Fruit fly (Drosophila melanogaster) whole organism, embryonic: Measurements from ENCODE around the gene Helz.
A peak's percentile ranks its signal among the peaks of the same experiment; 100 is the strongest.

Source experiments
- B-H2 ChIP-seq: fragments of 200-800 bp; sonication (Bioruptor generic); optimal IDR thresholded peaks from 2 replicates; lab custom pipeline; 2018; ENCODE audit warnings: missing biosample characterization, mild to moderate bottlenecking, missing genetic modification characterization
- Bgb ChIP-seq: fragments of 200-800 bp; sonication (Bioruptor generic); IDR thresholded peaks from 2 replicates; pipeline ENCODE4 v1.3.6; 2022; ENCODE audit warnings: missing biosample characterization, missing genetic modification characterization; ENCODE audit not compliant: partially characterized antibody
- CG10267 ChIP-seq: fragments of 200-800 bp; sonication (Bioruptor generic); optimal IDR thresholded peaks from 2 replicates; lab custom pipeline; 2018; ENCODE audit warnings: missing biosample characterization, mild to moderate bottlenecking, missing genetic modification characterization, moderate library complexity
- CG11247 ChIP-seq: fragments of 200-800 bp; sonication (Bioruptor generic); IDR thresholded peaks from 2 replicates; pipeline ENCODE4 v1.3.6; 2022; ENCODE audit warnings: missing biosample characterization, missing genetic modification characterization
- CG11456 ChIP-seq: fragments of 200-800 bp; sonication (Bioruptor generic); IDR thresholded peaks from 3 replicates; pipeline ENCODE4 v1.3.6; 2022; ENCODE audit warnings: missing biosample characterization, missing genetic modification characterization
- CG11695 ChIP-seq: fragments of 200-800 bp; sonication (Bioruptor generic); IDR thresholded peaks from 3 replicates; pipeline ENCODE4 v1.3.6; 2022; ENCODE audit warnings: missing biosample characterization, missing genetic modification characterization
- CG12769 ChIP-seq: fragments of 200-800 bp; sonication (Bioruptor generic); optimal IDR thresholded peaks from 2 replicates; lab custom pipeline; 2019; ENCODE audit warnings: missing biosample characterization, mild to moderate bottlenecking, missing genetic modification characterization, moderate library complexity
- CG12942 ChIP-seq: fragments of 200-800 bp; sonication (Bioruptor generic); optimal IDR thresholded peaks from 3 replicates; lab custom pipeline; 2016; ENCODE audit warnings: missing biosample characterization, missing genetic modification characterization
- CG1602 ChIP-seq: fragments of 200-800 bp; sonication (Bioruptor generic); optimal IDR thresholded peaks from 3 replicates; lab custom pipeline; 2016; ENCODE audit warnings: missing biosample characterization, missing genetic modification characterization
- CG32767 ChIP-seq: fragments of 200-800 bp; sonication (Bioruptor generic); IDR thresholded peaks from 2 replicates; pipeline ENCODE4 v1.3.6; 2022; ENCODE audit warnings: missing biosample characterization, missing genetic modification characterization
- CG33213 ChIP-seq: fragments of 200-800 bp; sonication (Bioruptor generic); optimal IDR thresholded peaks from 3 replicates; lab custom pipeline; 2016; ENCODE audit warnings: missing biosample characterization, missing genetic modification characterization
- CG3847 ChIP-seq: fragments of 200-800 bp; sonication (Bioruptor generic); IDR thresholded peaks from 2 replicates; pipeline ENCODE4 v1.3.6; 2022; ENCODE audit warnings: missing biosample characterization, missing genetic modification characterization
- CG3995 ChIP-seq: fragments of 200-800 bp; sonication (Bioruptor generic); optimal IDR thresholded peaks from 3 replicates; lab custom pipeline; 2016; ENCODE audit warnings: missing biosample characterization, missing genetic modification characterization
- CG6654 ChIP-seq: fragments of 200-800 bp; sonication (Bioruptor generic); optimal IDR thresholded peaks from 2 replicates; lab custom pipeline; 2017; ENCODE audit warnings: missing biosample characterization, mild to moderate bottlenecking, missing genetic modification characterization
- CG8290 ChIP-seq, 3 experiments: fragments of 200-800 bp; sonication (Bioruptor generic); optimal IDR thresholded peaks; 2 replicates each; lab custom pipeline; 2016 to 2019; ENCODE audit warnings: missing biosample characterization in 3 of 3, missing genetic modification characterization in 3 of 3, mild to moderate bottlenecking in 2 of 3, moderate library complexity in 1 of 3
- CG9817 ChIP-seq: fragments of 200-800 bp; sonication (Bioruptor generic); optimal IDR thresholded peaks from 2 replicates; lab custom pipeline; 2018; ENCODE audit warnings: missing biosample characterization, mild to moderate bottlenecking, missing genetic modification characterization, moderate library complexity
- CG9932 ChIP-seq: fragments of 200-800 bp; sonication (Bioruptor generic); IDR thresholded peaks from 2 replicates; pipeline ENCODE4 v1.3.6; 2022; ENCODE audit warnings: missing biosample characterization, missing genetic modification characterization
- Dbx ChIP-seq: fragments of 200-800 bp; sonication (Bioruptor generic); IDR thresholded peaks from 3 replicates; pipeline ENCODE4 v1.3.6; 2022; ENCODE audit warnings: missing biosample characterization, missing genetic modification characterization
- Dfd ChIP-seq, 2 experiments: fragments of >200 bp; optimal IDR thresholded peaks; 2 replicates each; lab custom pipeline; 2017; ENCODE audit warnings: missing biosample characterization in 2 of 2, missing genetic modification characterization in 2 of 2
- Dip3 ChIP-seq: fragments of 200-800 bp; sonication (Bioruptor generic); optimal IDR thresholded peaks from 3 replicates; lab custom pipeline; 2016; ENCODE audit warnings: missing biosample characterization, missing genetic modification characterization
- Ets65A ChIP-seq: fragments of 200-800 bp; sonication (Bioruptor generic); peaks from one replicate; lab custom pipeline; 2016; ENCODE audit warnings: missing biosample characterization, missing genetic modification characterization
- H2.0 ChIP-seq: fragments of 200-800 bp; sonication (Bioruptor generic); IDR thresholded peaks from 2 replicates; pipeline ENCODE4 v1.3.6; 2022; ENCODE audit warnings: missing biosample characterization, missing genetic modification characterization
- HLH3B ChIP-seq: fragments of 200-800 bp; sonication (Bioruptor generic); IDR thresholded peaks from 2 replicates; pipeline ENCODE4 v1.3.6; 2022; ENCODE audit warnings: missing biosample characterization, missing genetic modification characterization
- HmgZ ChIP-seq: fragments of 200-800 bp; sonication (Bioruptor generic); optimal IDR thresholded peaks from 2 replicates; lab custom pipeline; 2018; ENCODE audit warnings: missing biosample characterization, mild to moderate bottlenecking, missing genetic modification characterization
- Hr51 ChIP-seq, 2 experiments: fragments of 200-800 bp; sonication (Bioruptor generic); optimal IDR thresholded peaks; 2 replicates in 1 of 2; 3 replicates in 1 of 2; lab custom pipeline; 2016 to 2018; ENCODE audit warnings: missing biosample characterization in 2 of 2, missing genetic modification characterization in 2 of 2, mild to moderate bottlenecking in 1 of 2, moderate library complexity in 1 of 2
- NfI ChIP-seq: fragments of 200-800 bp; sonication (Bioruptor generic); optimal IDR thresholded peaks from 3 replicates; lab custom pipeline; 2018; ENCODE audit warnings: missing biosample characterization, mild to moderate bottlenecking, missing genetic modification characterization, moderate library complexity
- Opbp ChIP-seq: fragments of 200-800 bp; sonication (Bioruptor generic); IDR thresholded peaks from 3 replicates; pipeline ENCODE4 v1.3.6; 2022; ENCODE audit warnings: missing biosample characterization, missing genetic modification characterization; ENCODE audit not compliant: partially characterized antibody
- PHDP ChIP-seq: fragments of 200-800 bp; sonication (Bioruptor generic); optimal IDR thresholded peaks from 3 replicates; lab custom pipeline; 2018; ENCODE audit warnings: missing biosample characterization, mild to moderate bottlenecking, missing genetic modification characterization, moderate library complexity
- Pdp1 ChIP-seq, 2 experiments: fragments of 200-800 bp; sonication (Bioruptor generic); optimal IDR thresholded peaks; 3 replicates each; lab custom pipeline; 2016; ENCODE audit warnings: missing biosample characterization in 2 of 2, missing genetic modification characterization in 2 of 2, mild to moderate bottlenecking in 1 of 2, moderate library complexity in 1 of 2
- Rfx ChIP-seq: fragments of 200-800 bp; sonication (Bioruptor generic); IDR thresholded peaks from 2 replicates; pipeline ENCODE4 v1.3.6; 2022; ENCODE audit warnings: missing biosample characterization, missing genetic modification characterization
- Xbp1 ChIP-seq: fragments of 200-800 bp; sonication (Bioruptor generic); optimal IDR thresholded peaks from 3 replicates; lab custom pipeline; 2016; ENCODE audit warnings: missing biosample characterization, mild to moderate bottlenecking, missing genetic modification characterization
- amos ChIP-seq: fragments of 200-800 bp; sonication (Bioruptor generic); IDR thresholded peaks from 2 replicates; pipeline ENCODE4 v1.3.6; 2022; ENCODE audit warnings: missing biosample characterization, missing genetic modification characterization; ENCODE audit not compliant: partially characterized antibody
- cas ChIP-seq: fragments of 200-800 bp; sonication (Bioruptor generic); IDR thresholded peaks from 2 replicates; pipeline ENCODE4 v1.3.6; 2022; ENCODE audit warnings: missing biosample characterization, missing genetic modification characterization
- caup ChIP-seq: fragments of 200-800 bp; sonication (Bioruptor generic); optimal IDR thresholded peaks from 3 replicates; lab custom pipeline; 2017; ENCODE audit warnings: missing biosample characterization, mild to moderate bottlenecking, missing genetic modification characterization, moderate library complexity; ENCODE audit not compliant: severe bottlenecking
- chif ChIP-seq, 2 experiments: fragments of 200-800 bp; sonication (Bioruptor generic); optimal IDR thresholded peaks; 3 replicates each; lab custom pipeline; 2016; ENCODE audit warnings: missing biosample characterization in 2 of 2, missing genetic modification characterization in 2 of 2
- chm ChIP-seq: fragments of 200-800 bp; sonication (Bioruptor generic); IDR thresholded peaks from 2 replicates; pipeline ENCODE4 v1.3.6; 2022; ENCODE audit warnings: missing biosample characterization, missing genetic modification characterization
- ci ChIP-seq: fragments of 200-800 bp; sonication (Bioruptor generic); IDR thresholded peaks from 3 replicates; pipeline ENCODE4 v1.3.6; 2022; ENCODE audit warnings: missing biosample characterization, missing genetic modification characterization
- ems ChIP-seq: fragments of 200-800 bp; sonication (Bioruptor generic); optimal IDR thresholded peaks from 3 replicates; lab custom pipeline; 2016; ENCODE audit warnings: missing biosample characterization, missing genetic modification characterization
- gro ChIP-seq: fragments of 200-800 bp; sonication (Bioruptor generic); optimal IDR thresholded peaks from 2 replicates; lab custom pipeline; 2016; ENCODE audit warnings: missing biosample characterization, missing genetic modification characterization
- gsb ChIP-seq: fragments of 200-800 bp; sonication (Bioruptor generic); IDR thresholded peaks from 2 replicates; pipeline ENCODE4 v1.3.6; 2022; ENCODE audit warnings: missing biosample characterization, missing genetic modification characterization
- kah ChIP-seq: fragments of 200-800 bp; sonication (Bioruptor generic); optimal IDR thresholded peaks from 2 replicates; lab custom pipeline; 2018; ENCODE audit warnings: missing biosample characterization, mild to moderate bottlenecking, missing genetic modification characterization
- lbe ChIP-seq: fragments of 200-800 bp; sonication (Bioruptor generic); optimal IDR thresholded peaks from 2 replicates; lab custom pipeline; 2016; ENCODE audit warnings: missing biosample characterization, mild to moderate bottlenecking, missing genetic modification characterization
- mam ChIP-seq: fragments of 200-800 bp; sonication (Bioruptor generic); optimal IDR thresholded peaks from 3 replicates; lab custom pipeline; 2016; ENCODE audit warnings: missing biosample characterization, missing genetic modification characterization
- nerfin-2 ChIP-seq: fragments of 200-800 bp; sonication (Bioruptor generic); IDR thresholded peaks from 2 replicates; pipeline ENCODE4 v1.3.6; 2022; ENCODE audit warnings: missing biosample characterization, missing genetic modification characterization; ENCODE audit not compliant: partially characterized antibody
- rib ChIP-seq: fragments of 200-800 bp; sonication (Bioruptor generic); IDR thresholded peaks from 2 replicates; pipeline ENCODE4 v1.3.6; 2022; ENCODE audit warnings: missing biosample characterization, missing genetic modification characterization
- sob ChIP-seq: fragments of 200-800 bp; sonication (Bioruptor generic); IDR thresholded peaks from 2 replicates; pipeline ENCODE4 v1.3.6; 2022; ENCODE audit warnings: missing biosample characterization, missing genetic modification characterization
- stwl ChIP-seq: fragments of 200-800 bp; sonication (Bioruptor generic); optimal IDR thresholded peaks from 3 replicates; lab custom pipeline; 2018; ENCODE audit warnings: missing biosample characterization, mild to moderate bottlenecking, missing genetic modification characterization, moderate library complexity
- tup ChIP-seq: fragments of 200-800 bp; sonication (Bioruptor generic); optimal IDR thresholded peaks from 2 replicates; lab custom pipeline; 2016; ENCODE audit warnings: missing biosample characterization, mild to moderate bottlenecking, missing genetic modification characterization, moderate library complexity
- zfh1 ChIP-seq: fragments of 200-800 bp; sonication (Bioruptor generic); IDR thresholded peaks from 3 replicates; pipeline ENCODE4 v1.3.6; 2022; ENCODE audit warnings: missing biosample characterization, missing genetic modification characterization
- zfh2 ChIP-seq: fragments of 200-800 bp; sonication (Bioruptor generic); optimal IDR thresholded peaks from 2 replicates; lab custom pipeline; 2016; ENCODE audit warnings: missing biosample characterization, missing genetic modification characterization

Gene Helz

dm6 chr3L:14789676-14790075 is at the start of gene Helz:
Gene Helz, plus strand, starts transcription at chr3L:14789935.
- TF ChIP-seq HLH3B (GFP tag; lab: Robert Waterston, UW) (no peak), Dfd (GFP tag; optimal IDR thresholded peaks at IDR 0.05; lab: Kevin White, UChicago) (no peak), Hr51 (GFP tag; optimal IDR thresholded peaks at IDR 0.05; lab: Kevin White, UChicago) (no peak), Bgb (peak; percentile 35), chm (GFP tag; lab: Robert Waterston, UW) (0 out of 2 replicates have a peak, but pooled peaks have one; percentile 14), chif (GFP tag; optimal IDR thresholded peaks at IDR 0.05; lab: Kevin White, UChicago) (peak in 1 of 2 experiments; percentile 19), CG9932 (peak; percentile 69), Dbx (0 out of 3 replicates have a peak, but pooled peaks have one; percentile 20), Xbp1 (GFP tag; lab: Kevin White, UChicago) (peak; percentile 33), sob (peak; percentile 61), cas (GFP tag; lab: Robert Waterston, UW) (no peak), CG11695 (GFP tag; lab: Robert Waterston, UW) (no peak), Dip3 (peak; percentile 17), CG11456 (GFP tag; lab: Robert Waterston, UW) (peak; percentile 30; the same call in 1 of the 3 replicates), stwl (tag; lab: Kevin White, UChicago) (peak; percentile 6), ems (GFP tag; lab: Kevin White, UChicago) (peak; percentile 27), lbe (GFP tag; lab: Kevin White, UChicago) (peak; percentile 3), Pdp1 (GFP tag; optimal IDR thresholded peaks at IDR 0.05; lab: Kevin White, UChicago) (peak in 1 of 2 experiments; percentile 11), CG9817 (peak; percentile 20), caup (GFP tag; lab: Kevin White, UChicago) (peak; percentile 14), CG3847 (peak; percentile 70), amos (GFP tag; lab: Robert Waterston, UW) (peak; percentile 66), Rfx (GFP tag; lab: Robert Waterston, UW) (peak; percentile 69), CG32767 (peak; percentile 13; the same call in 1 of the 2 replicates), CG10267 (peak; percentile 67), CG12942 (GFP tag; lab: Kevin White, UChicago) (no peak), nerfin-2 (GFP tag; lab: Robert Waterston, UW) (peak; percentile 31; the same call in 1 of the 2 replicates), mam (GFP tag; lab: Kevin White, UChicago) (peak; percentile 29), PHDP (tag; lab: Kevin White, UChicago) (no peak), ci (peak; percentile 63; the same call in 1 of the 3 replicates), H2.0 (GFP tag; lab: Robert Waterston, UW) (0 out of 2 replicates have a peak, but pooled peaks have one; percentile 12), zfh1 (GFP tag; lab: Robert Waterston, UW) (peak; percentile 51; the same call in 2 of the 3 replicates), CG1602 (GFP tag; lab: Kevin White, UChicago) (no peak), CG3995 (GFP tag; lab: Kevin White, UChicago) (no peak), HmgZ (peak; percentile 39), zfh2 (GFP tag; lab: Kevin White, UChicago) (peak; percentile 10), Opbp (GFP tag; lab: Robert Waterston, UW) (peak; percentile 58; the same call in 2 of the 3 replicates), CG12769 (tag; lab: Kevin White, UChicago) (no peak), CG33213 (GFP tag; lab: Kevin White, UChicago) (peak; percentile 8), CG8290 (GFP tag; optimal IDR thresholded peaks at IDR 0.05; lab: Kevin White, UChicago) (no peak), CG8290 (tag; optimal IDR thresholded peaks at IDR 0.05; lab: Kevin White, UChicago) (peak in 1 of 2 experiments; percentile 77), tup (GFP tag; lab: Kevin White, UChicago) (no peak), NfI (GFP tag; lab: Kevin White, UChicago) (peak; percentile 41), gro (GFP tag; lab: Kevin White, UChicago) (peak; percentile 31), CG6654 (GFP tag; lab: Kevin White, UChicago) (no peak), rib (GFP tag; lab: Robert Waterston, UW) (peak; percentile 92), Ets65A (GFP tag; lab: Kevin White, UChicago) (peak; percentile 96), B-H2 (GFP tag; lab: Kevin White, UChicago) (peak; percentile 82), kah (no peak), gsb (GFP tag; lab: Robert Waterston, UW) (no peak), CG11247 (GFP tag; lab: Robert Waterston, UW) (peak; percentile 57)
